Fruit fly (Drosophila melanogaster): ENCODE results near the gene CG1316.

The CG1316 gene

DNA sequence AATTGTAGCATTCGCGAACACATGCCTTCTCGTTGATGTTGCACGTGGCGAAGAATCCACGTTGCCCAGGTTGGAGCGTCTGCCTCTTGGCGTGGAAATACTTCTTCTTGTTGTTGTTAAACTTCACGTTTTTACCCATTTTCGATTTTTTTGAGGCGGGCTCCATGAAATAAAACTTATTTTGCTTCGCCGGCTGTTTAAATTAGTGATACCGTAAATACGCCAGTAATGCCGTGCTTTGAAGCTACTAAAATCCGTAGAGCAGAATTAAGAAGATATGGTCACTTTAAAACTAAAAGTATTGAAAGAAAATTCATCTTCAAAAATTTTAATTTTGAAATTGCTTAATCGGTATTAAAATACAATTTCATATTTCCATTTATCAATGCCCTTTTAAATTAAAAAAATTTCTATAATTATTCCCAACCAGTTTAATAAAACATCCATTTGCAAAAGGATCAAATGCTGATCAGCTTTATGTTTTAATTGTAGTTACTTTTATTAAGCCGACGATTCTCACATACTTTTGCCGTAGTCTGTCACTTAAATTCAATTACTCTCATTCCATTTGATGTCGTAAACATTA, 38.5 kb downstream of the CG1316 start, which contains the start of gene CG15014:
TSS of gene CG15014 (minus strand) at position 228 of the 586 bp plus-strand sequence.
- TF ChIP-seq Myc (optimal IDR thresholded peaks at IDR 0.05) (no peak), ttk (optimal IDR thresholded peaks at IDR 0.05) (no peak), Sin3A (optimal IDR thresholded peaks at IDR 0.05) (no peak), insv (optimal IDR thresholded peaks at IDR 0.05) (no peak)

- TF ChIP-seq insv (optimal IDR thresholded peaks at IDR 0.05) (no peak), h (optimal IDR thresholded peaks at IDR 0.05) (no peak), psq (optimal IDR thresholded peaks at IDR 0.05) (no peak), Sin3A (optimal IDR thresholded peaks at IDR 0.05) (no peak), ttk (optimal IDR thresholded peaks at IDR 0.05) (no peak), Myc (optimal IDR thresholded peaks at IDR 0.05) (no peak)
These were observed 44.4 kb downstream of the CG1316 start for dm6 chr3L:4328048-4328447.

Measured in Kc167 (cell line).